Fruit fly (Drosophila melanogaster) ovary, adult (tissue): ENCODE results near the gene CycH.

Experiments used
- CG17801 ChIP-seq: fragments of 200-800 bp; optimal IDR thresholded peaks from 2 replicates; lab custom pipeline; 2019; ENCODE audit warnings: missing biosample characterization, mild to moderate bottlenecking, missing genetic modification characterization, moderate library complexity; ENCODE audit not compliant: partially characterized antibody

CycH gene

dm6 chr3L:21821780-21822179, at the start of gene CycH:
Gene CycH (plus strand): TSS chr3L:21821997.
- peak; percentile 51 for TF ChIP-seq CG17801 (GFP tag; lab: Kevin White, UChicago)

dm6 chr3L:21773855-21774254, 47.9 kb upstream of the CycH start:
- TF ChIP-seq CG17801 (GFP tag; lab: Kevin White, UChicago) = no peak

- TF ChIP-seq CG17801 (GFP tag; lab: Kevin White, UChicago) = no peak
Observed at dm6 chr3L:21787883-21788282, 33.9 kb upstream of the CycH start.

- no peak for TF ChIP-seq CG17801 (GFP tag; lab: Kevin White, UChicago)
Observed at dm6 chr3L:21800424-21800823, 21.4 kb upstream of the CycH start.

- no peak for TF ChIP-seq CG17801 (GFP tag; lab: Kevin White, UChicago)
Observed at dm6 chr3L:21808003-21808530, 13.7 kb upstream of the CycH start.

dm6 chr3L:21808568-21808967, 13.2 kb upstream of the CycH start, which contains the start of gene eg:
Gene eg (plus strand): TSS chr3L:21808703.
- TF ChIP-seq CG17801 (GFP tag; lab: Kevin White, UChicago) = no peak

dm6 chr3L:21813598-21813997, 8.2 kb upstream of the CycH start, which contains the start of gene CG43895:
Gene CG43895 (minus strand): TSS chr3L:21813698.
- no peak for TF ChIP-seq CG17801 (GFP tag; lab: Kevin White, UChicago)

dm6 chr3L:21818701-21819100, 3.1 kb upstream of the CycH start:
- TF ChIP-seq CG17801 (GFP tag; lab: Kevin White, UChicago) = no peak

dm6 chr3L:21819497-21819896, 2.3 kb upstream of the CycH start:
- TF ChIP-seq CG17801 (GFP tag; lab: Kevin White, UChicago) = no peak

dm6 chr3L:21823236-21823635, 1.4 kb downstream of the CycH start, which contains the start of gene CG7407:
Gene CG7407 (plus strand): TSS chr3L:21823461.
- no peak for TF ChIP-seq CG17801 (GFP tag; lab: Kevin White, UChicago)

- peak; percentile 54 for TF ChIP-seq CG17801 (GFP tag; lab: Kevin White, UChicago)
Observed at dm6 chr3L:21824725-21825353, 3.0 kb downstream of the CycH start, which contains the start of gene eIF2A. Gene eIF2A (plus strand): TSS chr3L:21824740.

- TF ChIP-seq CG17801 (GFP tag; lab: Kevin White, UChicago) = no peak
Observed at dm6 chr3L:21827130-21827529, 5.3 kb downstream of the CycH start.

dm6 chr3L:21828177-21828589, 6.4 kb downstream of the CycH start, which contains the start of gene CG32448:
Gene CG32448 (minus strand): TSS chr3L:21828480.
- TF ChIP-seq CG17801 (GFP tag; lab: Kevin White, UChicago) = no peak

dm6 chr3L:21830125-21830524, 8.3 kb downstream of the CycH start:
- no peak for TF ChIP-seq CG17801 (GFP tag; lab: Kevin White, UChicago)

dm6 chr3L:21832203-21833160, 10.7 kb downstream of the CycH start, which contains the start of the genes CG7148 and Nopp140:
Gene CG7148 (minus strand): TSS chr3L:21832253.
Gene Nopp140 (plus strand): TSS chr3L:21832774.
- peak; percentile 61 for TF ChIP-seq CG17801 (GFP tag; lab: Kevin White, UChicago)
